Fruit fly (Drosophila melanogaster) Kc167 (cell line): ENCODE results near the gene CG12684.

ENCODE experiments used
- h ChIP-seq: fragments of >200 bp; optimal IDR thresholded peaks from 3 replicates; lab custom pipeline; 2018; ENCODE audit warnings: missing external identifiers
- insv ChIP-seq: fragments of >200 bp; optimal IDR thresholded peaks from 3 replicates; lab custom pipeline; 2018; ENCODE audit warnings: missing external identifiers
- psq ChIP-seq: fragments of >200 bp; optimal IDR thresholded peaks from 2 replicates; lab custom pipeline; 2017; ENCODE audit warnings: missing external identifiers
- ttk ChIP-seq: sonication (Bioruptor generic); optimal IDR thresholded peaks from 2 replicates; lab custom pipeline; 2017; ENCODE audit warnings: missing external identifiers

DNA sequence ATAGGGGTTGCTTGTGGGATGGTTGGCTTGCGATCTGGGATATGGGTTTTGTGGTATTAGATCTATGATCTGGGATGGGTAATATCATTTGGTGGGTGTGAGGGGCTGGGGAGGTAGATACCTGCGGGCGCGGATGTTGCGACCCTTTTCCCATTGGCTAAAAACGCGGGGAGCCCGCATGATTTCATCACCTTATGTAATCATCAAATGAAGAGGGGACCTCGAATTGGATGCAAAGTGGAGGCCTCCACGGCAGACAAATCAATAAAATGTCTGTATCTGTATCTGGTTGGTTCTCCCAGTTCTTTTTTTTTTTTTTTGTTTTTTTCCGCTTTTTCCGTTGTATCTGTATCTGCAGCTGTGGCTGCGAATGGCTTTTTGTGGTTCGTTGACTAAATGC lies 17.3 kb upstream of the CG12684 start:
- TF ChIP-seq insv: no peak
- no peak for TF ChIP-seq ttk (lab: Kevin White, UChicago)
- TF ChIP-seq psq (lab: Kevin White, UChicago): no peak
- no peak for TF ChIP-seq h (lab: Kevin White, UChicago)
